Fruit fly (Drosophila melanogaster): Measurements from ENCODE around the gene promL.

DNA sequence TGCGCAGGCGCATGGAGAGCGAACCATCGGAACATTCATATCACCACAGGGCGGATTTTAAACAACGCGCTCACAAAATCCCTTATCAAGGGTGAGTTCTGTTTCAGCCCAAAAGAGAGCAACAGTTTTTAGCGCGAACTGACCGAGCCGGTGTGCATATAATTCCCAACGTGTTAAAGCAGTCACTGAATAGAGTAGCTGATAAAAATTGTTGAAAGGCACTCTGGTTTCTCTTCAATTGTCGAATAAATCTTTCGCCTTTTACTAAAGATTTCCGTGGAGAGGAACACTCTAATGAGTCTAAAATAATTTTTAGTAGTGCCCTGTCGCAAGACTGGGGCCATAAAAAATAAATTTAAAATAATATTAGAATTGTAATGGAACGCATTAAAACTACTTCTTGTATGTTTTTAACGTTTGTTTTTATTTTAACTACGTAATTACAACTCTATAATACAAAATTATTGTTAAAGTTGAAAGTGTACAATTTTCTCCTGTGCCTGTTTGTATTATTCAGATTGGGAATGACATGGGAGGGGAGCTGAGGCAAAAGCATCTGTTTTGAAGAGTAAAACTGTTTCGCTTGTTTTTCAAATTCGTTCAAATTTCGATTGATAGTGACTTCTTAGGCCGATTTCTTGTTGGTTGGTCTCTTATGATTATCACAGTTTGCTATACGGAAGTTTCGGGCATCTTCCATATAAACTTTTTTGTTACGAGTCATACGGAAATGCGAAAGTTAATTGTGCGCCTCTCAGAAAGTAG, 36.8 kb downstream of the promL start:
- no peak for TF ChIP-seq Myc (optimal IDR thresholded peaks at IDR 0.05)
- no peak for TF ChIP-seq psq (optimal IDR thresholded peaks at IDR 0.05)
- TF ChIP-seq insv (optimal IDR thresholded peaks at IDR 0.05) = no peak
- no peak for TF ChIP-seq h (optimal IDR thresholded peaks at IDR 0.05)

Measured in Kc167 (cell line).